Fruit fly (Drosophila melanogaster) whole organism, prepupa: Measurements from ENCODE around the gene CG34417.

Source experiments
- Hr39 ChIP-seq: fragments of 200-800 bp; sonication (Bioruptor generic); optimal IDR thresholded peaks from 2 replicates; lab custom pipeline; 2016; ENCODE audit warnings: missing biosample characterization, missing genetic modification characterization
- cyc ChIP-seq: fragments of 200-800 bp; sonication (Bioruptor generic); optimal IDR thresholded peaks from 3 replicates; lab custom pipeline; 2016; ENCODE audit warnings: missing biosample characterization, missing genetic modification characterization
- dsx ChIP-seq: fragments of 200-800 bp; optimal IDR thresholded peaks from 3 replicates; lab custom pipeline; 2019; ENCODE audit warnings: missing biosample characterization, mild to moderate bottlenecking, missing genetic modification characterization, moderate library complexity; ENCODE audit not compliant: poor library complexity, severe bottlenecking
- net ChIP-seq: fragments of 200-800 bp; sonication (Bioruptor generic); optimal IDR thresholded peaks from 3 replicates; lab custom pipeline; 2016; ENCODE audit warnings: missing biosample characterization, missing genetic modification characterization

- TF ChIP-seq cyc (GFP tag; lab: Kevin White, UChicago) (no peak), net (GFP tag; lab: Kevin White, UChicago) (no peak), Hr39 (GFP tag; lab: Kevin White, UChicago) (no peak), dsx (GFP tag; lab: Kevin White, UChicago) (no peak)
Measured at dm6 chrX:6551464-6551863, 10.9 kb downstream of the CG34417 start.
